Worm (Caenorhabditis elegans) whole organism, midembryonic: Measurements from ENCODE around the gene hpo-8.

Experiments
- T22C8.4 ChIP-seq: fragments of 200-800 bp; sonication (Bioruptor generic); IDR thresholded peaks from 2 replicates; pipeline ENCODE4 v1.3.6; 2022; ENCODE audit warnings: missing genetic modification characterization, missing compliant biosample characterization
- cog-1 ChIP-seq: sonication (generic microtip); optimal IDR thresholded peaks from 2 replicates; lab custom pipeline; 2016; ENCODE audit warnings: missing genetic modification characterization, missing compliant biosample characterization
- flt-1 ChIP-seq: fragments of 200-800 bp; sonication (Bioruptor generic); IDR thresholded peaks from 2 replicates; pipeline ENCODE4 v1.3.6; 2022; ENCODE audit warnings: missing genetic modification characterization, missing compliant biosample characterization
- klf-2 ChIP-seq: fragments of 200-800 bp; sonication (Bioruptor generic); conservative IDR thresholded peaks from 2 replicates; pipeline ENCODE4 v1.3.6; 2022; ENCODE audit warnings: missing genetic modification reagents, missing genetic modification characterization, missing compliant biosample characterization
- med-1 ChIP-seq: sonication (generic microtip); optimal IDR thresholded peaks from 2 replicates; lab custom pipeline; 2017; ENCODE audit warnings: missing genetic modification characterization, mild to moderate bottlenecking, missing compliant biosample characterization, antibody characterized with exemption, missing genetic modification reagents; ENCODE audit not compliant: insufficient read depth
- ref-1 ChIP-seq: fragments of 200-800 bp; sonication (Bioruptor generic); conservative IDR thresholded peaks from 2 replicates; pipeline ENCODE4 v1.3.6; 2022; ENCODE audit warnings: missing genetic modification reagents, missing genetic modification characterization, missing compliant biosample characterization
- tab-1 ChIP-seq: fragments of 200-800 bp; sonication (Bioruptor generic); IDR thresholded peaks from 2 replicates; pipeline ENCODE4 v1.3.6; 2022; ENCODE audit warnings: missing genetic modification characterization, missing compliant biosample characterization
- ztf-23 ChIP-seq: fragments of 200-800 bp; sonication (Bioruptor generic); IDR thresholded peaks from 2 replicates; pipeline ENCODE4 v1.3.6; 2022; ENCODE audit warnings: missing genetic modification reagents, missing genetic modification characterization, missing compliant biosample characterization
- ztf-29 ChIP-seq: fragments of 200-800 bp; sonication (Bioruptor generic); IDR thresholded peaks from 2 replicates; pipeline ENCODE4 v1.3.6; 2022; ENCODE audit warnings: missing genetic modification reagents, missing genetic modification characterization, missing compliant biosample characterization

hpo-8 gene

ce11 chrV:6870004-6870403 lies 30.9 kb downstream of the hpo-8 start, which contains the start of gene frpr-18:
TSS of gene frpr-18 (plus strand) at chrV:6870304.
- TF ChIP-seq cog-1 (tag; lab: Kevin White, UChicago) = no peak
- TF ChIP-seq ztf-29 (GFP tag; lab: Robert Waterston, UW) = no peak
- TF ChIP-seq flt-1 = no peak
- no peak for TF ChIP-seq ztf-23 (GFP tag; lab: Robert Waterston, UW)
- TF ChIP-seq T22C8.4 = no peak
- no peak for TF ChIP-seq tab-1
- TF ChIP-seq med-1 = no peak
- TF ChIP-seq klf-2 (GFP tag; lab: Robert Waterston, UW) = no peak
- no peak for TF ChIP-seq ref-1

- TF ChIP-seq flt-1 (no peak), T22C8.4 (no peak), cog-1 (tag; lab: Kevin White, UChicago) (no peak)
Observed at ce11 chrV:6874735-6875134, 35.6 kb downstream of the hpo-8 start.

- no peak for TF ChIP-seq med-1
- TF ChIP-seq klf-2 (GFP tag; lab: Robert Waterston, UW) = no peak
- TF ChIP-seq tab-1 = no peak
- TF ChIP-seq T22C8.4 = no peak
- TF ChIP-seq ztf-29 (GFP tag; lab: Robert Waterston, UW) = no peak
- no peak for TF ChIP-seq ztf-23 (GFP tag; lab: Robert Waterston, UW)
- no peak for TF ChIP-seq cog-1 (tag; lab: Kevin White, UChicago)
- TF ChIP-seq ref-1 = no peak
- no peak for TF ChIP-seq flt-1
Observed at ce11 chrV:6875795-6876194, 36.7 kb downstream of the hpo-8 start.

ce11 chrV:6876763-6877515 lies 37.9 kb downstream of the hpo-8 start:
- TF ChIP-seq ztf-29 (GFP tag; lab: Robert Waterston, UW) (0 out of 2 replicates have a peak, but pooled peaks have one; percentile 14), ref-1 (no peak), med-1 (no peak)

- no peak for TF ChIP-seq T22C8.4
- no peak for TF ChIP-seq flt-1
- TF ChIP-seq med-1 = no peak
- TF ChIP-seq ztf-23 (GFP tag; lab: Robert Waterston, UW) = no peak
- TF ChIP-seq klf-2 (GFP tag; lab: Robert Waterston, UW) = no peak
- TF ChIP-seq cog-1 (tag; lab: Kevin White, UChicago) = no peak
- TF ChIP-seq ztf-29 (GFP tag; lab: Robert Waterston, UW) = no peak
- no peak for TF ChIP-seq ref-1
- no peak for TF ChIP-seq tab-1
Observed at ce11 chrV:6878559-6878958, 39.5 kb downstream of the hpo-8 start.

- TF ChIP-seq med-1 (no peak), ztf-23 (GFP tag; lab: Robert Waterston, UW) (peak; percentile 58; the same call in 1 of the 2 replicates), T22C8.4 (peak; percentile 93), tab-1 (0 out of 2 replicates have a peak, but pooled peaks have one; percentile 32), cog-1 (tag; lab: Kevin White, UChicago) (peak; percentile 69), flt-1 (peak; percentile 67; the same call in 1 of the 2 replicates)
Observed at ce11 chrV:6879490-6879889, 40.4 kb downstream of the hpo-8 start.

ce11 chrV:6880623-6881022 lies 41.5 kb downstream of the hpo-8 start:
- TF ChIP-seq ztf-23 (GFP tag; lab: Robert Waterston, UW) (no peak), klf-2 (GFP tag; lab: Robert Waterston, UW) (peak; percentile 41; the same call in 1 of the 2 replicates), med-1 (no peak), ztf-29 (GFP tag; lab: Robert Waterston, UW) (no peak), cog-1 (tag; lab: Kevin White, UChicago) (no peak), T22C8.4 (no peak), flt-1 (peak; percentile 60; the same call in 1 of the 2 replicates), tab-1 (peak; percentile 71), ref-1 (no peak)

ce11 chrV:6881038-6881437 lies 41.9 kb downstream of the hpo-8 start, which contains the start of gene unc-70:
TSS of gene unc-70 (plus strand) at chrV:6881338.
- TF ChIP-seq T22C8.4 (no peak), ref-1 (no peak), med-1 (no peak), flt-1 (no peak)

ce11 chrV:6881735-6882134 lies 42.6 kb downstream of the hpo-8 start:
- TF ChIP-seq ref-1 = no peak
- TF ChIP-seq ztf-29 (GFP tag; lab: Robert Waterston, UW) = no peak
- TF ChIP-seq tab-1 = no peak
- no peak for TF ChIP-seq cog-1 (tag; lab: Kevin White, UChicago)
- TF ChIP-seq flt-1 = no peak
- no peak for TF ChIP-seq med-1
- no peak for TF ChIP-seq ztf-23 (GFP tag; lab: Robert Waterston, UW)
- no peak for TF ChIP-seq klf-2 (GFP tag; lab: Robert Waterston, UW)
- no peak for TF ChIP-seq T22C8.4

ce11 chrV:6882452-6882939 lies 43.4 kb downstream of the hpo-8 start:
- TF ChIP-seq ref-1 (no peak), tab-1 (no peak), cog-1 (tag; lab: Kevin White, UChicago) (no peak), flt-1 (no peak), ztf-29 (GFP tag; lab: Robert Waterston, UW) (no peak), klf-2 (GFP tag; lab: Robert Waterston, UW) (no peak), ztf-23 (GFP tag; lab: Robert Waterston, UW) (no peak), T22C8.4 (no peak), med-1 (no peak)

- TF ChIP-seq klf-2 (GFP tag; lab: Robert Waterston, UW) (no peak), tab-1 (no peak), cog-1 (tag; lab: Kevin White, UChicago) (no peak), ztf-23 (GFP tag; lab: Robert Waterston, UW) (no peak), T22C8.4 (no peak), flt-1 (no peak), med-1 (no peak), ref-1 (no peak), ztf-29 (GFP tag; lab: Robert Waterston, UW) (no peak)
Observed at ce11 chrV:6885070-6885469, 46.0 kb downstream of the hpo-8 start.
